Worm (Caenorhabditis elegans): ENCODE data around the gene F38H4.3.

- TF ChIP-seq ceh-28 (tag; optimal IDR thresholded peaks at IDR 0.05) (no peak), tra-1 (GFP tag; IDR thresholded peaks at IDR 0.05) (no peak), unc-62 (GFP tag; optimal IDR thresholded peaks at IDR 0.05 in 1 of 2) (no peak), unc-62 (tag; optimal IDR thresholded peaks at IDR 0.05) (no peak)
Measured at ce11 chrIV:11792495-11792894, 49.7 kb upstream of the F38H4.3 start, which contains the start of gene H01G02.3.

Data from whole organism, L4 larva.